Worm (Caenorhabditis elegans) whole organism, midembryonic: Measurements from ENCODE around the gene F57A8.7.

Experiments
- T22C8.4 ChIP-seq: fragments of 200-800 bp; sonication (Bioruptor generic); IDR thresholded peaks from 2 replicates; pipeline ENCODE4 v1.3.6; 2022; ENCODE audit warnings: missing genetic modification characterization, missing compliant biosample characterization
- cog-1 ChIP-seq: sonication (generic microtip); optimal IDR thresholded peaks from 2 replicates; lab custom pipeline; 2016; ENCODE audit warnings: missing genetic modification characterization, missing compliant biosample characterization
- klf-2 ChIP-seq: fragments of 200-800 bp; sonication (Bioruptor generic); conservative IDR thresholded peaks from 2 replicates; pipeline ENCODE4 v1.3.6; 2022; ENCODE audit warnings: missing genetic modification reagents, missing genetic modification characterization, missing compliant biosample characterization
- med-1 ChIP-seq: sonication (generic microtip); optimal IDR thresholded peaks from 2 replicates; lab custom pipeline; 2017; ENCODE audit warnings: missing genetic modification characterization, mild to moderate bottlenecking, missing compliant biosample characterization, antibody characterized with exemption, missing genetic modification reagents; ENCODE audit not compliant: insufficient read depth
- tab-1 ChIP-seq: fragments of 200-800 bp; sonication (Bioruptor generic); IDR thresholded peaks from 2 replicates; pipeline ENCODE4 v1.3.6; 2022; ENCODE audit warnings: missing genetic modification characterization, missing compliant biosample characterization
- ztf-23 ChIP-seq: fragments of 200-800 bp; sonication (Bioruptor generic); IDR thresholded peaks from 2 replicates; pipeline ENCODE4 v1.3.6; 2022; ENCODE audit warnings: missing genetic modification reagents, missing genetic modification characterization, missing compliant biosample characterization

DNA sequence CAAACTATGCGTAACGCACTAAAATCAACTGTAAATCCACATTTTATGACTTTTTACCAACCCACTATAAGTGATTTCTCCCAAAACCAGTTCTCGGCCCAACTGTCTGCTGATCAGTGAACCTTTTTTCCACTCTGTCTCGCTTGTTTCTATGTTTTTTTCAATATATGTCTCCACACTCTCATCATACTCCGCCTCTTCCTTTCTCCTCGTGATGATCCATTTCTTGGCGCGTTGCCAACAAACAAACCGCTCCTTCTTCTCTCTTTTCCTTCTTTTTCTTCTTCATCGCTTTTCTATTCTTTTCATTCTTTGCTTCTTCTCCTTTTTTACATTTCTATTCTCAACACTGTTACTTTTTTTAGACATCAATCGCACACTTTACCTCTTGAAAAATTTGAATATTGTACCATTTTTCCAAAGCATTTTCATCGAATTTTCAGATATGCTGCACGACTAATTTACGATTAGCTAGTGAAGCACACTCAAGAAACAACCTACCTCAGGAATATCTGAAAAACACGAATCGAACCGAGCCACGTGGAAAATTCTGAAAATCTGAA lies 32.2 kb upstream of the F57A8.7 start, which contains the start of gene T06E8.8:
- TF ChIP-seq tab-1 (GFP tag; lab: Robert Waterston, UW) (no peak), cog-1 (tag; lab: Kevin White, UChicago) (no peak), med-1 (GFP tag; lab: Kevin White, UChicago) (no peak), ztf-23 (GFP tag; lab: Robert Waterston, UW) (no peak), T22C8.4 (GFP tag; lab: Robert Waterston, UW) (no peak), klf-2 (GFP tag; lab: Robert Waterston, UW) (no peak)
